Fruit fly (Drosophila melanogaster) whole organism, pupa: ENCODE measurements around the gene Rm62.

ENCODE experiments used
- CG10348 ChIP-seq: fragments of 200-800 bp; sonication (Bioruptor generic); IDR thresholded peaks from 2 replicates; pipeline ENCODE4 v1.3.6; 2022; ENCODE audit warnings: missing biosample characterization, missing genetic modification characterization
- CG17806 ChIP-seq: fragments of 200-800 bp; sonication (Bioruptor generic); optimal IDR thresholded peaks from 2 replicates; lab custom pipeline; 2018; ENCODE audit warnings: missing biosample characterization, mild to moderate bottlenecking, missing genetic modification characterization, moderate library complexity
- CG4496 ChIP-seq: fragments of 200-800 bp; sonication (Bioruptor generic); IDR thresholded peaks from 3 replicates; pipeline ENCODE4 v1.3.6; 2022; ENCODE audit warnings: missing biosample characterization, missing genetic modification characterization
- Pif1B ChIP-seq: fragments of 200-800 bp; sonication (Bioruptor generic); optimal IDR thresholded peaks from 3 replicates; lab custom pipeline; 2016; ENCODE audit warnings: missing biosample characterization, missing genetic modification characterization
- Snoo ChIP-seq: fragments of 200-800 bp; sonication (Bioruptor generic); optimal IDR thresholded peaks from 3 replicates; lab custom pipeline; 2017; ENCODE audit warnings: missing biosample characterization, mild to moderate bottlenecking, missing genetic modification characterization, inconsistent platforms

- no peak for TF ChIP-seq Pif1B (GFP tag; lab: Kevin White, UChicago)
- TF ChIP-seq Snoo (tag; lab: Kevin White, UChicago): no peak
- TF ChIP-seq CG17806 (tag; lab: Kevin White, UChicago): no peak
- no peak for TF ChIP-seq CG10348 (GFP tag; lab: Robert Waterston, UW)
- no peak for TF ChIP-seq CG4496 (GFP tag; lab: Robert Waterston, UW)
These were observed 33.2 kb downstream of the Rm62 start, which contains the start of gene Obp83a for dm6 chr3R:5975145-5975544.
